Worm (Caenorhabditis elegans) whole organism, L4/young adult: ENCODE measurements around the gene ZC504.1.

Experiments used
- W03F9.2 ChIP-seq: fragments of 150-350 bp; optimal IDR thresholded peaks from 2 replicates; lab custom pipeline; 2014; ENCODE audit warnings: missing biosample characterization, missing genetic modification characterization
- dao-5 ChIP-seq: sonication (generic microtip); optimal IDR thresholded peaks from 2 replicates; lab custom pipeline; 2016; ENCODE audit warnings: missing genotype, missing genetic modification characterization, moderate library complexity, missing compliant biosample characterization
- him-1 ChIP-seq: sonication (generic microtip); optimal IDR thresholded peaks from 2 replicates; lab custom pipeline; 2016; ENCODE audit warnings: missing genotype, missing genetic modification reagents, missing genetic modification characterization, missing compliant biosample characterization

Gene ZC504.1

DNA sequence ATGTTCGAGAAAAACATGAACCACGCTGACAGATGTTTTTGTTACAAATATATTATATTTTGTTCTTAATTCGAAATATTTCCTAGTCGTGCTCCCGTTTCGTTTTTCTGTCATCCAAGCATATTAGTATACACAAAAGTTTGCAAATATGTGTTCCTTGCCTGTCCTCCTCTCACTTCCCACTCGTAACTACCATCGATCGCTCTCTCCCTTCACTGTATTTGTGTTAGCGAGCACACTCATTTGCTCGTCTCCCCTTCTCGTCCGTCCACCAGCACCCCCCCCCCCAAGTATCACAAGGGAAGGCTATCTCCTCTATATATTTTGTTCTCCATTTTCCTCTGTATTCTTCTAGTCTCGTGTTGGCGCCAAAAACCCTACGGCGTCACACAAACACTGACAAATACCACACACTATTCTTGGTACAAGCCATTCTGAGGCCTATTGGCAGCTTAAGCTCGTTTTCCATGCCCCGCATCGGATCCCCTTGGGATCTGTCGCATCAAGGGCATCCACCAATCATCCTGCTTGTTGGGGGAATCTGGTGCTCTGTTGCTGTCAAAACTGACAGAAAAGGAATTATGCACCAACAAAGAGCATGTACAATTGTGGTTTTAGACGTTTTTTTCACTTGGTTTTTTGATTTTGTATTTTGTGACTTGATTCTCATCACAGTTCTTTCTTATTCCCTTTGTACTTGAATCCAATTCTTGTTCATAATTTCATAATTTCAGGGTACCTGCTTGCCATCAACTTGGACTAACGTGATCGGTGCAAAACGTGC lies 10.2 kb upstream of the ZC504.1 start, which contains the start of gene pkn-1:
TSS of gene pkn-1 (plus strand) at position 734 of the 784 bp plus-strand sequence.
- no peak for TF ChIP-seq him-1 (tag; lab: Kevin White, UChicago)
- TF ChIP-seq dao-5 (tag; lab: Kevin White, UChicago) = no peak
- no peak for TF ChIP-seq W03F9.2 (tag; lab: Kevin White, UChicago)

DNA sequence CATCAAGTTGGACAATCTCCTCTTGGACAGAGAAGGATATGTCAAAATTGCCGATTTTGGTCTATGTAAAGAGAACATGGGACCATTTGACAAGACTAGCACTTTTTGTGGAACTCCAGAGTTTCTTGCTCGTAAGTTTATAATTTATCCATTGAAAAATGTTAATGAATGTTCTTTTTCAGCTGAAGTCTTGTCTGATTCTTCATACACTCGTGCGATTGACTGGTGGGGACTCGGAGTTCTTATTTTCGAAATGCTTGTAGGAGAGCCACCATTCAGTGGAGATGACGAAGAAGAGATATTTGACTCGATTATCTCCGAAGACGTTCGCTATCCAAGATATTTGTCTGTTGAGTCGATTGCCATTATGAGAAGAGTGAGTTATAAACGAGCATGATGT lies 5.8 kb upstream of the ZC504.1 start:
- no peak for TF ChIP-seq him-1 (tag; lab: Kevin White, UChicago)
- TF ChIP-seq W03F9.2 (tag; lab: Kevin White, UChicago) = no peak
- no peak for TF ChIP-seq dao-5 (tag; lab: Kevin White, UChicago)

DNA sequence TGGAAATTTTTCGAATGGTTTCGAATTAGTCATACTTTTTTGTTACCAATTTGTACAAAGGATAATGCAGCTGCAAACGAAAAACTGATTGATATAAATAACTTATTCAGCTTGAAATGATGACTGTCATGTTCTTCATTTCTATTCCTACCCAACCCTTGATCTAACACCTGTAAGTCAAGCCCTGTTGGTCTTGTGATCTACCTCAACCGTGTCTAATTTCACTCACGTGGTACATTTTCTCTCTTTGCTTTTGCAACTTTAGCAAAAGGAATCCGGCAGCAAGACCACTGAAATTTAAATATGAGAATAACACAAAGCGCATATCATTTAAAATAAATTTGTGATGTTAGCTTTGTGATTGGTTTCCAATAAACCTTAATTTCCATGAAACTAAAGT lies 2.9 kb upstream of the ZC504.1 start:
- no peak for TF ChIP-seq dao-5 (tag; lab: Kevin White, UChicago)
- TF ChIP-seq him-1 (tag; lab: Kevin White, UChicago) = no peak

DNA sequence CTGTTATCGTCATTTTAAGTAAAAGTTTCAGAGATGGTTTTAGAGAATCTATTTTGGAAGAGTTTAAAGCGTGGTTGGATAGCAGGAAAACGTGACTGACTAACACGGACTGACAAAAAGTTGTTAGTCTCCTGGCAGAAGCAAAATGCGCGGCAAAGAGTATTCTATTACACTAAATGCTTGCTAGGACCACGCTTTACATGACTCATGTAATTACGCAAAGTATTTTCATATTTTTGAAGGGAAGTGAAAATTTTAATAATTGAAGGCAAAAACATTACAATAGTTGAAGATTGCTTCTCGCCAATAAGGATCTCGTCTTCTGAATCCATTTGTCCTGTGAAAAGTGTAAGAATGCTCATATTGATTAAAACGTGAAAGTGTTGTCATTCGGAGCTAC lies 747 bp upstream of the ZC504.1 start, which contains the start of gene gur-3:
TSS of gene gur-3 (minus strand) at position 101 of the 400 bp plus-strand sequence.
- TF ChIP-seq him-1 (tag; lab: Kevin White, UChicago) = no peak
- no peak for TF ChIP-seq dao-5 (tag; lab: Kevin White, UChicago)
- no peak for TF ChIP-seq W03F9.2 (tag; lab: Kevin White, UChicago)

DNA sequence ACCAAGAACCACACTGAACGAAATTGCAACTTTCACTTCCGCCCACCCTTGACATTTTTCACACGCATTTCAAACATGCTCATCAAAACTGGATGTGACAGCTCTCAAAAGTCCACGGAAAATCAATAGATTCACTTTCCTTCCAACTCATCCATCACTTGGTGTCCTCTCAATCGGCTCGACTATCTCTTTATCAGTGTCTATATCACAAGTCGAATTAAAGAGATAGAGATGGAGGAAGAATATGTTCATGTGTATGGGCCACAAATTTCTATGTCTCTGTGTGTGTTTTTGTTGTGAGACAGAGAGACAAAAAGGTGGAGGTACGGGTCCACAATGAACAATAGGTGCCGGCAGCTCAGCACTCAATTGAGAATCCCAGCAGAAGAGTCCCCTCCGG lies 3.6 kb downstream of the ZC504.1 start:
- TF ChIP-seq dao-5 (tag; lab: Kevin White, UChicago) (no peak), W03F9.2 (tag; lab: Kevin White, UChicago) (no peak), him-1 (tag; lab: Kevin White, UChicago) (no peak)

DNA sequence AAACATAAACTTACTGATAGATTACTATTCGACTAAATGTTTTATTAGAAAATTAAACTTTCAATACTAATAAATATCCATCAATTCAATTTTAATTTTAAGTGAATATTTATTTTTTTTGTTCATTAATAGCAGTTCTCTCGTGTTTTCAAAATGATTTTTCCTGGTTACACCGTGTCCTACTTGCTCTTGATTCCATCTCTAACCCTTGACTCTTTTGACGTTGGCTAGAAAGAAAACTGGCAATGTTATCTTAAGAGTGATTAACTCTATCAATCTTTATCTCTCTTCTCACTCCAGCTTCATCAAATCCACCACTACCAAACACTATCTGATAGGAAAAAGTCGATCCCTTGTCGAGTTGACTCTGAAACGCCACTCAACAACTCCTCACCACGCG lies 5.5 kb downstream of the ZC504.1 start, which contains the start of gene acr-8:
TSS of gene acr-8 (plus strand) at position 301 of the 400 bp plus-strand sequence.
- TF ChIP-seq W03F9.2 (tag; lab: Kevin White, UChicago) = no peak

DNA sequence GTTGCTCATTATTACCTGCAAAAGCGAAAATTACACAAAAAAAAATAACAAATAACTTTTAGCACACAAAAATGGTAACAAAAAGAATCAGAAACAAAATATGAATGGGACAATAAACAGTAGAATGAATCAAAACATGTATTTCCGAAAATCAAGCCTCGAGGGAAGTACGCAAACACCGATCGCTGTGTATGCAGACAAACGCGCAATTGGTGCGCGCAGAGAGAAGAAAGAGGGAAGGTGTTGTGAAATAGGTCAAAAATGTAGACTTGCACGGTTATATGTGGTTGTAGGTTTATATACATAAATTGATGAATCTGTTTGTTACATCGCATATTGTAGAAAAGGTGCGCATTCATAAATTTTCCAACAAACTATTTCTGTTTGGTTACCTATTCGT lies 12.8 kb downstream of the ZC504.1 start, which contains the start of gene cdk-11.2:
TSS of gene cdk-11.2 (minus strand) at position 23 of the 400 bp plus-strand sequence.
- TF ChIP-seq W03F9.2 (tag; lab: Kevin White, UChicago) = no peak
- TF ChIP-seq dao-5 (tag; lab: Kevin White, UChicago) = no peak
- no peak for TF ChIP-seq him-1 (tag; lab: Kevin White, UChicago)

DNA sequence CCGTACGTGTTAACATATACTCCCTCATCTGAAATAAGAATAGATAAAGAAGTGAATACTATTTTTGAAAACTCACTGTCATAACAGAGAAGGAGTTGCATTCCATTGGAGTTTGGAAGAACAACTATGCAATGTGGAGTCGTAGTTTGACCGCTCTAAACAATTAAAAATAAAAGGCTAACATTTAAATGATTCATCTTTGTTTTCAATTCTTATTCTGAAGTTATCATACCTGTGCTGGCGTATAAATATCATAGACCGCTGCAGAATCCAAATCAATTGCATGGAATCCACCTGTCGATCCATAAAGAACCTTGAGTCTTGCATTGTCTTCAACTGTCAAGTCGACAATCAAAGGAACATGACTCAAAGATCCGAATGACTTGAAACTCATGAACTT lies 15.8 kb downstream of the ZC504.1 start:
- no peak for TF ChIP-seq W03F9.2 (tag; lab: Kevin White, UChicago)
- no peak for TF ChIP-seq him-1 (tag; lab: Kevin White, UChicago)
- TF ChIP-seq dao-5 (tag; lab: Kevin White, UChicago) = no peak

DNA sequence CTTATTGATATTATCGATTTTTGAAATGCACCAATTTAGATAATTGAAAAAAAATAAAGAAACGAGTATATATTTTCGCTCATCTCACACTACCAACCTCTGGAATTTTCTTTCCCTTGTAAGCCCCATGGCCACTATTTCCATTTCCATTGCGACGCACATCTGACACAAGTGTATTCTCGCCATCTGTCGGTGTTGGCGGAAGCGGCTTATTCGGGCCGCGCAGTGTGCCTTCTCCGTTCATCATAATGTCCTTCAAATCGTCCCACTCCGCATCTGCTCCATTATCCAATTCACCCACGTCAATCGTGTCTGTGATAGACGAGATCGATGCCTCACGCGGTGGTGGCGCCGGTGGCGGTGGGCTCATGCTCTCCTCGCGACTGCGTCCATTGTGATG lies 17.8 kb downstream of the ZC504.1 start:
- TF ChIP-seq W03F9.2 (tag; lab: Kevin White, UChicago) (no peak), dao-5 (tag; lab: Kevin White, UChicago) (no peak), him-1 (tag; lab: Kevin White, UChicago) (no peak)

DNA sequence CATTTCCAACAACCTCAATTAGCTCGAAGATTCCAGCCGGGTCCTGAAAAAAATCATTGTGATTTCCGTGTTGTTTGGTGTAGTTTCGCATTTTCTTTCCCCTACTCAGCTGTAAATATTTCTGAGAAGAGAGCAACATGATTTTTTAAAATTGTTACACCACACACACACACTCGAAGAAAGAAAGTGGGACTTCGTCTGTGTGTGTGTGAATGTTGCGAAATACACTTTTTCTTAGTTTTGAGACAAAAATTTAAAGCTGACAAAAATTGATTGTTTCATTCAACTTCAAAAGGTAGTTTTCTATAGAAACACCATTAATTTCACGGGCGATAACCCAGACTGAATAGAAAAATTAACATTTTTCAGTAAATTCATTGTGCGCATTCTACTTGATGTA lies 21.2 kb downstream of the ZC504.1 start:
- no peak for TF ChIP-seq him-1 (tag; lab: Kevin White, UChicago)
- TF ChIP-seq dao-5 (tag; lab: Kevin White, UChicago) = no peak
- TF ChIP-seq W03F9.2 (tag; lab: Kevin White, UChicago) = no peak

DNA sequence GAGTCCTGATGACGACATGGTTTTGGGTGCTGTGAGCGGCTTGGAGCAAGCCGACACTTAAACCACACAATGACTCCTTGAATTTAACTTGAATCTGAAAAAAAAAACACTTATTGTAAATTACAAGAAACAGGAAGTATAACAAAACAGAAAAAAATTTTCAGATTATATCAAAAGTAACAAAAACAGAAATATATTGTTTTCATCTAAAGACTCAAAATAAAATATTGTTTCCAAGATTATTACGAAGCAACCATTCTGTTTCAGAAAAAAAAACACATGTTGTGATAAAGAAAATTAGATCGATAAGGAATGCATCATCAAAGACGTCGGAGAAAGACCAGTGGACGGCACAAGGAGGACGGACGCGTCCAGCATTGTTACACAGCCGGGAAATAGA lies 21.6 kb downstream of the ZC504.1 start, which contains the start of gene mig-15:
TSS of gene mig-15 (minus strand) at position 101 of the 400 bp plus-strand sequence.
- no peak for TF ChIP-seq him-1 (tag; lab: Kevin White, UChicago)
- no peak for TF ChIP-seq dao-5 (tag; lab: Kevin White, UChicago)
- TF ChIP-seq W03F9.2 (tag; lab: Kevin White, UChicago) = no peak

DNA sequence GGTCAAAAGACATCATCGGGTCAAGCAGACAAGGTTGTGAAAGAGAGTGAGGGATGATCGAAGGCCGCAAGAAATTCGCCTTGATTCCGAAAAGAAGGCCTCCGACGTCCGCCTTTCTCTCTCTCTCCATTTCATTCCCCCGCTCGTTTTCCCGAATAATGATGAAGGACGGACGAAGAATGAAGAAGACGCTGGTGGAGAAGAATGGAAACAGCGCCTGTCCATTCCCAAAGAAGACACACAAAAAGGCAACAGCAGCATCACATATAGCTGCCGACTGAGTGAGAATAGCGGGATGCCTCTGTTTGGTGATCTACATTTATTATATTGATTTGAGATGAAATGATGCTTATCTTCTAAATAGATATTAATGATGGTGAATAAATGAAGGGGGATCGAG lies 22.3 kb downstream of the ZC504.1 start:
- no peak for TF ChIP-seq dao-5 (tag; lab: Kevin White, UChicago)

DNA sequence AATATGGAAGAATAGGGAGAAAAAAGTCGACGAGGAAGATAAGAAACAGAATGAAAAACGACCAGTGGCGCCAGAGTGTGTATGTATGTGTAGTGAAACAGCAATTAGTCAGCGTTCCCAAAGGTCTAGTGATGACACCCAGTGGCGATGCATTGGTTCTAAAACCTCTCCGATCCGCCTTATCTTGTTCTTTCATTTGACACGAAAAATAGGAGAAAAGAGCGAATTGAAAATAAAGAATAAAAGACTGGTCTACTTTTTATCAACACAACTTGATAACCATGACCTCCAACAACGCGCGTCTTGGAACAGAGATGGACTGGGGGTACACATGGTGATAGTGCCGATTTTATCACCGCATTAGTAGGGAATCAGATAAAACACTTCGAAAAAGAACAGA lies 23.9 kb downstream of the ZC504.1 start:
- TF ChIP-seq W03F9.2 (tag; lab: Kevin White, UChicago) (no peak), dao-5 (tag; lab: Kevin White, UChicago) (no peak), him-1 (tag; lab: Kevin White, UChicago) (no peak)

DNA sequence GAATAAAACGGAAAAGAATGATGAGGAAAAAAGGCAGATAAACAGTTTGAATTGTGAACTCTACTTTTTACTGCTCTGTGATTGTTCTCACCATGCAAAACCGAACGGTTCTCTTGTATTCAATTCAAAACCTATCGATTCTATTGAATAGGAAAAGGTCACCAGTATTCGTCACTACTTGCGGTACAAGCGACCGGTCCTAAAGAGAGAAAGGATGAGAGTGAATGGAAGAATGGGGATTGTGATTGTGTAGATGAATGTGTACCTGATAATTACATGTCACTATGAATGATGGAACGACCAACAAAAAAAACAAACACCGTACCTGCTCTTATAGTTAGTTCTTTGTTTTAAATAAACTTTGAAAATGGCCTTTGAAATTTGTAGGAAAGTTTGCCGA lies 25.8 kb downstream of the ZC504.1 start:
- TF ChIP-seq him-1 (tag; lab: Kevin White, UChicago) = no peak
- no peak for TF ChIP-seq W03F9.2 (tag; lab: Kevin White, UChicago)
- no peak for TF ChIP-seq dao-5 (tag; lab: Kevin White, UChicago)
